Fruit fly (Drosophila melanogaster) whole organism, embryonic: ENCODE data around the gene CG15412.
A peak's percentile ranks its signal among the peaks of the same experiment; 100 is the strongest.

Source experiments
- Antp ChIP-seq: fragments of 200-800 bp; sonication (Bioruptor generic); optimal IDR thresholded peaks from 3 replicates; lab custom pipeline; 2016; ENCODE audit warnings: missing biosample characterization, missing genetic modification characterization
- Awh ChIP-seq: fragments of 200-800 bp; sonication (Bioruptor generic); IDR thresholded peaks from 2 replicates; pipeline ENCODE4, ENCODE4 v1.3.6; 2022; ENCODE audit warnings: missing biosample characterization, missing genetic modification characterization
- Bdp1 ChIP-seq: fragments of 200-800 bp; sonication (Bioruptor generic); optimal IDR thresholded peaks from 3 replicates; lab custom pipeline; 2016; ENCODE audit warnings: missing biosample characterization, missing genetic modification characterization
- CG10979 ChIP-seq: fragments of 200-800 bp; sonication (Bioruptor generic); optimal IDR thresholded peaks from 2 replicates; lab custom pipeline; 2018; ENCODE audit warnings: missing biosample characterization, mild to moderate bottlenecking, missing genetic modification characterization, moderate library complexity
- CG13424 ChIP-seq: fragments of 200-800 bp; sonication (Bioruptor generic); optimal IDR thresholded peaks from 2 replicates; lab custom pipeline; 2019; ENCODE audit warnings: missing biosample characterization, mild to moderate bottlenecking, missing genetic modification characterization, moderate library complexity
- CG1602 ChIP-seq: fragments of 200-800 bp; sonication (Bioruptor generic); optimal IDR thresholded peaks from 3 replicates; lab custom pipeline; 2016; ENCODE audit warnings: missing biosample characterization, missing genetic modification characterization
- CG1603 ChIP-seq: fragments of 200-800 bp; sonication (Bioruptor generic); optimal IDR thresholded peaks from 2 replicates; lab custom pipeline; 2019; ENCODE audit warnings: missing biosample characterization, mild to moderate bottlenecking, missing genetic modification characterization, moderate library complexity
- CG17829 ChIP-seq: fragments of 200-800 bp; optimal IDR thresholded peaks from 2 replicates; lab custom pipeline; 2019; ENCODE audit warnings: missing biosample characterization, mild to moderate bottlenecking, missing genetic modification characterization, moderate library complexity
- CG1832 ChIP-seq: fragments of 200-800 bp; sonication (Bioruptor generic); optimal IDR thresholded peaks from 2 replicates; lab custom pipeline; 2017; ENCODE audit warnings: missing biosample characterization, mild to moderate bottlenecking, missing genetic modification characterization, inconsistent platforms
- CG2120 ChIP-seq: fragments of 200-800 bp; sonication (Bioruptor generic); optimal IDR thresholded peaks from 3 replicates; lab custom pipeline; 2016; ENCODE audit warnings: missing biosample characterization, missing genetic modification characterization
- CG30431 ChIP-seq: fragments of 200-800 bp; sonication (Bioruptor generic); optimal IDR thresholded peaks from 2 replicates; lab custom pipeline; 2017; ENCODE audit warnings: missing biosample characterization, missing genetic modification characterization
- CG31224 ChIP-seq: fragments of 200-800 bp; sonication (Bioruptor generic); IDR thresholded peaks from 2 replicates; pipeline ENCODE4 v1.3.6; 2022; ENCODE audit warnings: missing biosample characterization, missing genetic modification characterization
- CG4617 ChIP-seq: fragments of 200-800 bp; sonication (Bioruptor generic); optimal IDR thresholded peaks from 3 replicates; lab custom pipeline; 2016; ENCODE audit warnings: missing biosample characterization, missing genetic modification characterization, borderline replicate concordance
- CG5953 ChIP-seq: fragments of 200-800 bp; sonication (Bioruptor generic); IDR thresholded peaks from 2 replicates; pipeline ENCODE4 v1.3.6; 2022; ENCODE audit warnings: missing biosample characterization, missing genetic modification characterization
- CG6654 ChIP-seq: fragments of 200-800 bp; sonication (Bioruptor generic); optimal IDR thresholded peaks from 2 replicates; lab custom pipeline; 2017; ENCODE audit warnings: missing biosample characterization, mild to moderate bottlenecking, missing genetic modification characterization
- CG8281 ChIP-seq: fragments of 200-800 bp; sonication (Bioruptor generic); optimal IDR thresholded peaks from 2 replicates; lab custom pipeline; 2018; ENCODE audit warnings: missing biosample characterization, mild to moderate bottlenecking, missing genetic modification characterization, moderate library complexity
- CG8765 ChIP-seq: fragments of 200-800 bp; sonication (Bioruptor generic); IDR thresholded peaks from 2 replicates; pipeline ENCODE4 v1.3.6; 2022; ENCODE audit warnings: missing biosample characterization, missing genetic modification characterization
- CkIIα-i1 ChIP-seq: fragments of 200-800 bp; sonication (Bioruptor generic); IDR thresholded peaks from 2 replicates; pipeline ENCODE4 v1.3.6; 2022; ENCODE audit warnings: missing biosample characterization, missing genetic modification characterization
- Dref ChIP-seq: fragments of 200-800 bp; sonication (Bioruptor generic); IDR thresholded peaks from 2 replicates; pipeline ENCODE4 v1.3.6; 2022; ENCODE audit warnings: missing biosample characterization, missing genetic modification characterization
- HHEX ChIP-seq: fragments of 200-800 bp; sonication (Bioruptor generic); optimal IDR thresholded peaks from 3 replicates; lab custom pipeline; 2017; ENCODE audit warnings: missing biosample characterization, mild to moderate bottlenecking, missing genetic modification characterization, missing genetic modification reagents
- HmgD ChIP-seq: fragments of 200-800 bp; sonication (Bioruptor generic); optimal IDR thresholded peaks from 3 replicates; lab custom pipeline; 2016; ENCODE audit warnings: missing biosample characterization, missing genetic modification characterization
- MESR4 ChIP-seq: fragments of 200-800 bp; sonication (Bioruptor generic); optimal IDR thresholded peaks from 2 replicates; lab custom pipeline; 2018; ENCODE audit warnings: missing biosample characterization, mild to moderate bottlenecking, missing genetic modification characterization, moderate library complexity
- Mad ChIP-seq: fragments of 200-800 bp; sonication (Bioruptor generic); optimal IDR thresholded peaks from 2 replicates; lab custom pipeline; 2016; ENCODE audit warnings: missing biosample characterization, missing genetic modification characterization
- Meics ChIP-seq: fragments of 200-800 bp; sonication (Bioruptor generic); optimal IDR thresholded peaks from 2 replicates; lab custom pipeline; 2017; ENCODE audit warnings: missing biosample characterization, mild to moderate bottlenecking, missing genetic modification characterization
- NC2α ChIP-seq: fragments of 200-800 bp; sonication (Bioruptor generic); optimal IDR thresholded peaks from 2 replicates; lab custom pipeline; 2016; ENCODE audit warnings: missing biosample characterization, missing genetic modification characterization
- NK7.1 ChIP-seq: fragments of 200-800 bp; sonication (Bioruptor generic); optimal IDR thresholded peaks from 3 replicates; lab custom pipeline; 2016; ENCODE audit warnings: missing biosample characterization, missing genetic modification characterization
- Oli ChIP-seq: fragments of 200-800 bp; sonication (Bioruptor generic); optimal IDR thresholded peaks from 2 replicates; lab custom pipeline; 2018; ENCODE audit warnings: missing biosample characterization, mild to moderate bottlenecking, missing genetic modification characterization, moderate library complexity
- Usf ChIP-seq: fragments of 200-800 bp; sonication (Bioruptor generic); optimal IDR thresholded peaks from 2 replicates; lab custom pipeline; 2017; ENCODE audit warnings: missing genotype, missing biosample characterization, missing genetic modification characterization
- abd-A ChIP-seq: fragments of 200-800 bp; sonication (Bioruptor generic); optimal IDR thresholded peaks from 3 replicates; lab custom pipeline; 2019; ENCODE audit warnings: missing biosample characterization, mild to moderate bottlenecking, missing genetic modification characterization, moderate library complexity
- ara ChIP-seq: fragments of 200-800 bp; sonication (Bioruptor generic); IDR thresholded peaks from 2 replicates; pipeline ENCODE4 v1.3.6; 2022; ENCODE audit warnings: missing biosample characterization, missing genetic modification characterization
- chm ChIP-seq: fragments of 200-800 bp; sonication (Bioruptor generic); IDR thresholded peaks from 2 replicates; pipeline ENCODE4 v1.3.6; 2022; ENCODE audit warnings: missing biosample characterization, missing genetic modification characterization
- fru ChIP-seq: fragments of >200 bp; optimal IDR thresholded peaks from 2 replicates; lab custom pipeline; 2017
- gem ChIP-seq: fragments of 200-800 bp; sonication (Bioruptor generic); optimal IDR thresholded peaks from 2 replicates; lab custom pipeline; 2019; ENCODE audit warnings: missing biosample characterization, mild to moderate bottlenecking, missing genetic modification characterization, moderate library complexity
- gsb ChIP-seq: fragments of 200-800 bp; sonication (Bioruptor generic); IDR thresholded peaks from 2 replicates; pipeline ENCODE4 v1.3.6; 2022; ENCODE audit warnings: missing biosample characterization, missing genetic modification characterization
- gsb-n ChIP-seq: fragments of 200-800 bp; sonication (Bioruptor generic); optimal IDR thresholded peaks from 3 replicates; lab custom pipeline; 2018; ENCODE audit warnings: missing biosample characterization, mild to moderate bottlenecking, missing genetic modification characterization
- her ChIP-seq: fragments of 200-800 bp; sonication (Bioruptor generic); optimal IDR thresholded peaks from 2 replicates; lab custom pipeline; 2016; ENCODE audit warnings: missing biosample characterization, missing genetic modification characterization
- hth ChIP-seq: fragments of >200 bp; optimal IDR thresholded peaks from 2 replicates; lab custom pipeline; 2017; ENCODE audit warnings: inconsistent platforms
- insv ChIP-seq, 2 experiments: fragments of 200-800 bp; sonication (Bioruptor generic); optimal IDR thresholded peaks; 3 replicates each; lab custom pipeline; 2016 to 2018; ENCODE audit warnings: missing biosample characterization in 2 of 2, missing genetic modification characterization in 2 of 2
- kay ChIP-seq: fragments of 200-800 bp; sonication (Bioruptor generic); optimal IDR thresholded peaks from 2 replicates; lab custom pipeline; 2016; ENCODE audit warnings: missing biosample characterization, missing genetic modification characterization
- ken ChIP-seq: fragments of 200-800 bp; sonication (Bioruptor generic); IDR thresholded peaks from 3 replicates; pipeline ENCODE4 v1.3.6; 2022; ENCODE audit warnings: missing biosample characterization, missing genetic modification characterization
- lbe ChIP-seq: fragments of 200-800 bp; sonication (Bioruptor generic); optimal IDR thresholded peaks from 2 replicates; lab custom pipeline; 2016; ENCODE audit warnings: missing biosample characterization, mild to moderate bottlenecking, missing genetic modification characterization
- nerfin-1 ChIP-seq: fragments of 200-800 bp; sonication (Bioruptor generic); optimal IDR thresholded peaks from 3 replicates; lab custom pipeline; 2019; ENCODE audit warnings: missing biosample characterization, mild to moderate bottlenecking, missing genetic modification characterization, moderate library complexity
- nerfin-2 ChIP-seq: fragments of 200-800 bp; sonication (Bioruptor generic); IDR thresholded peaks from 2 replicates; pipeline ENCODE4 v1.3.6; 2022; ENCODE audit warnings: missing biosample characterization, missing genetic modification characterization; ENCODE audit not compliant: partially characterized antibody
- odd ChIP-seq: fragments of 200-800 bp; sonication (Bioruptor generic); optimal IDR thresholded peaks from 2 replicates; lab custom pipeline; 2017; ENCODE audit warnings: missing biosample characterization, mild to moderate bottlenecking, missing genetic modification characterization
- psq ChIP-seq: fragments of 200-800 bp; sonication (Bioruptor generic); optimal IDR thresholded peaks from 2 replicates; lab custom pipeline; 2017; ENCODE audit warnings: missing biosample characterization, missing genetic modification characterization
- scrt ChIP-seq: fragments of 200-800 bp; sonication (Bioruptor generic); optimal IDR thresholded peaks from 2 replicates; lab custom pipeline; 2018; ENCODE audit warnings: missing biosample characterization, mild to moderate bottlenecking, missing genetic modification characterization, moderate library complexity
- tgo ChIP-seq: fragments of 200-800 bp; sonication (Bioruptor generic); IDR thresholded peaks from 3 replicates; pipeline ENCODE4 v1.3.6; 2022; ENCODE audit warnings: missing biosample characterization, missing genetic modification characterization
- twi ChIP-seq: fragments of 200-800 bp; optimal IDR thresholded peaks from 2 replicates; lab custom pipeline; 2019; ENCODE audit warnings: missing biosample characterization, mild to moderate bottlenecking, missing genetic modification characterization, moderate library complexity
- wor ChIP-seq: fragments of 200-800 bp; sonication (Bioruptor generic); IDR thresholded peaks from 2 replicates; pipeline ENCODE4 v1.3.6; 2022; ENCODE audit warnings: missing biosample characterization, missing genetic modification characterization

Gene CG15412

DNA sequence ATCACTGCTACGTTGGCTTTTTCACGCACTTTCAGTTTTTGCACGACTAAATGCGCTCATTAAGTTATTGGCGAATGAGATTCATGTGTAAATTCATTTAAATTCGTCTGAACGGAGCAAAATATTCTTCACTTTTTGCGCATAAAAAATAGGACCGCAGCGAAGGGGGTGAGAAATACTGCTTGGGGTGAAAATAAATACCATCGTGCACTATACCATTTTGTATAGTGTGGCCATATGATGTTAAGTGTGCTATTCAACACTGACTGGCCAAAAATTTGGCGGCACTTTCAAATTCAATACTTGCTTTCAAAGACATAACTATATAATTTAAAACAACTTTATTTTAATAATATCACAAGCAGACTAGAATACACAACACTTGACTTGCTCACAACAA lies 2.3 kb downstream of the CG15412 start, which contains the start of gene GramD1B (continued):
- TF ChIP-seq CG2120 (GFP tag; lab: Kevin White, UChicago) (peak; percentile 53), CG1832 (GFP tag; lab: Kevin White, UChicago) (no peak), CG13424 (tag; lab: Kevin White, UChicago) (no peak), CG4617 (GFP tag; lab: Kevin White, UChicago) (peak; percentile 83), CG1602 (GFP tag; lab: Kevin White, UChicago) (no peak), HHEX (peak; percentile 21), Usf (GFP tag; lab: Kevin White, UChicago) (no peak)
- TF ChIP-seq, all 482 proteins: peak for 103

DNA sequence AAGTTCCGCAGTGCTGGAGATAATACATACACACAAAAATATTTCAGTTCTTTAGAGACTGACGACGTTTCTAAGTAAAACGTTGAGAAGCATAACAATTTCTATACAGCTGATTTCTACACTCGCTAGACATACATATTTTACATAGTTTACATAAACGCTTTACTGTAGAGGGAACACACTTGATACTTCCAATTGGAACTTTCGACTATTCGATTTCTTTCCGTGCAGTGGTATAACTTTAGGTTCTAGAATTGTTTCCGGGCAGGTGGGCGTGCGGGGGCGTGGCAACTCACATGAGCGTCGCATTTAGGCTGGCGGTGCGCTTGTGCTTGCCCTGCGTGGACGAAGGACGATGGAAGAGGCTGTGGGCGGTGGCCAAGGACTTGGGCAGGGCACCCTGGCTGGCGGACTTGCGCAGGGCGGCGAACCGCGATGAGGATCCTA lies 3.0 kb downstream of the CG15412 start:
- no peak for TF ChIP-seq CG30431 (GFP tag; lab: Kevin White, UChicago)
- TF ChIP-seq gsb = no peak
- peak; percentile 50 for TF ChIP-seq ara (GFP tag; lab: Robert Waterston, UW)
- peak; percentile 13 for TF ChIP-seq Oli (tag; lab: Kevin White, UChicago)
- TF ChIP-seq CG2120 (GFP tag; lab: Kevin White, UChicago) = peak; percentile 18
- TF ChIP-seq insv (GFP tag; optimal IDR thresholded peaks at IDR 0.05; lab: Kevin White, UChicago) = peak; percentile 65 to 94
- TF ChIP-seq twi = no peak
- no peak for TF ChIP-seq Awh
- TF ChIP-seq gsb-n = no peak
- TF ChIP-seq CkIIα-i1 (GFP tag; lab: Robert Waterston, UW) = 0 out of 2 replicates have a peak, but pooled peaks have one; percentile 35
- no peak for TF ChIP-seq hth
- TF ChIP-seq psq (GFP tag; lab: Kevin White, UChicago) = no peak
- TF ChIP-seq CG8765 = no peak
- TF ChIP-seq tgo (GFP tag; lab: Robert Waterston, UW) = no peak
- TF ChIP-seq lbe (GFP tag; lab: Kevin White, UChicago) = no peak
- TF ChIP-seq nerfin-1 (tag; lab: Kevin White, UChicago) = no peak
- 0 out of 2 replicates have a peak, but pooled peaks have one; percentile 22 for TF ChIP-seq chm (GFP tag; lab: Robert Waterston, UW)
- no peak for TF ChIP-seq kay
- no peak for TF ChIP-seq ken
- no peak for TF ChIP-seq wor
- TF ChIP-seq her (GFP tag; lab: Kevin White, UChicago) = no peak
- TF ChIP-seq Bdp1 (GFP tag; lab: Kevin White, UChicago) = no peak
- TF ChIP-seq nerfin-2 (GFP tag; lab: Robert Waterston, UW) = 0 out of 2 replicates have a peak, but pooled peaks have one; percentile 8
- no peak for TF ChIP-seq Dref
- no peak for TF ChIP-seq CG17829 (tag; lab: Kevin White, UChicago)
- TF ChIP-seq CG6654 = no peak
- TF ChIP-seq gem (tag; lab: Kevin White, UChicago) = peak; percentile 41
- TF ChIP-seq fru (lab: Kevin White, UChicago) = no peak
- TF ChIP-seq NK7.1 (GFP tag; lab: Kevin White, UChicago) = no peak
- no peak for TF ChIP-seq scrt (GFP tag; lab: Kevin White, UChicago)
- peak; percentile 7 for TF ChIP-seq Antp (GFP tag; lab: Kevin White, UChicago)
- TF ChIP-seq MESR4 (GFP tag; lab: Kevin White, UChicago) = no peak
- no peak for TF ChIP-seq Mad (GFP tag; lab: Kevin White, UChicago)
- TF ChIP-seq abd-A (tag; lab: Kevin White, UChicago) = no peak
- TF ChIP-seq HmgD (GFP tag; lab: Kevin White, UChicago) = peak; percentile 30
- TF ChIP-seq CG13424 (tag; lab: Kevin White, UChicago) = peak; percentile 15
- no peak for TF ChIP-seq CG5953
- no peak for TF ChIP-seq odd (GFP tag; lab: Kevin White, UChicago)
- TF ChIP-seq CG31224 = no peak
- TF ChIP-seq CG10979 (tag; lab: Kevin White, UChicago) = peak; percentile 23
- TF ChIP-seq CG1603 (tag; lab: Kevin White, UChicago) = peak; percentile 35
- TF ChIP-seq Meics (GFP tag; lab: Kevin White, UChicago) = peak; percentile 4
- no peak for TF ChIP-seq NC2α
- no peak for TF ChIP-seq Usf (GFP tag; lab: Kevin White, UChicago)
- TF ChIP-seq CG8281 (tag; lab: Kevin White, UChicago) = no peak
